Fruit fly (Drosophila melanogaster): ENCODE data around the gene enc.

dm6 chr3L:3871284-3871683, 52.8 kb downstream of the enc start:
- TF ChIP-seq Hr83 (GFP tag; optimal IDR thresholded peaks at IDR 0.05; ENCODE audit: poor library complexity, severe bottlenecking) (no peak), CG9705 (GFP tag; optimal IDR thresholded peaks at IDR 0.05) (no peak), Dfd (GFP tag; optimal IDR thresholded peaks at IDR 0.05) (no peak), sage (GFP tag; optimal IDR thresholded peaks at IDR 0.05) (no peak), Myc (optimal IDR thresholded peaks at IDR 0.05) (no peak), br (GFP tag; optimal IDR thresholded peaks at IDR 0.05) (no peak), Abd-B (GFP tag; optimal IDR thresholded peaks at IDR 0.05) (no peak), psq (GFP tag; optimal IDR thresholded peaks at IDR 0.05) (no peak)
